Fruit fly (Drosophila melanogaster) whole organism, adult: Measurements from ENCODE around the gene Schip1.
A peak's percentile ranks its signal among the peaks of the same experiment; 100 is the strongest.

Source experiments
- CG33017 ChIP-seq: fragments of 200-800 bp; sonication (Bioruptor generic); optimal IDR thresholded peaks from 2 replicates; lab custom pipeline; 2018; ENCODE audit warnings: missing biosample characterization, mild to moderate bottlenecking, missing genetic modification characterization, moderate library complexity
- CG7101 ChIP-seq: fragments of 200-800 bp; sonication (Bioruptor generic); optimal IDR thresholded peaks from 2 replicates; lab custom pipeline; 2018; ENCODE audit warnings: missing biosample characterization, mild to moderate bottlenecking, missing genetic modification characterization, moderate library complexity
- Crg-1 ChIP-seq: fragments of 200-800 bp; sonication (Bioruptor generic); optimal IDR thresholded peaks from 2 replicates; lab custom pipeline; 2016; ENCODE audit warnings: missing biosample characterization, missing genetic modification characterization
- kay ChIP-seq: fragments of 200-800 bp; sonication (Bioruptor generic); peaks from one replicate; lab custom pipeline; 2016; ENCODE audit warnings: missing biosample characterization, missing genetic modification characterization, borderline replicate concordance
- ovo ChIP-seq: fragments of 200-800 bp; sonication (Bioruptor generic); optimal IDR thresholded peaks from 2 replicates; lab custom pipeline; 2016; ENCODE audit warnings: missing biosample characterization, missing genetic modification characterization

DNA sequence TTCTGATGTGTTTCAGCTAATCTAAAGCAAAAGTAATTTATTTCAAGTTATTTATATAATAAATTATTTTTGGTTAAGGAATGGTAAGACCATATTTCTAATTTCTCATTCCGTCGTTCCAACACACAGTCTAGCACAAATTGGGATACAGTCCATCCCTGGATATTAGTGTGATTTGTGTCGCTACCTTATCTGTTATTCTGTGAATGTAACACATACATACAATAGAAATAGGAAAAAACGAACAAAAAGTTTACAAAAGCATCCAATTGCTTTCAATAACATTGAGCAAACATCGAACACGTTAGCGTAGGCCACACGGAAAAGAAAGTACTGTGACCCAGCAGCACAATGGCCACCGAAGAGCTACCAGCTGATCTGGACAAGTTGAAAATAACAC, 35.6 kb upstream of the Schip1 start, which contains the start of gene CG5056:
- TF ChIP-seq CG33017 (tag; lab: Kevin White, UChicago), result peak; percentile 10
- TF ChIP-seq ovo (GFP tag; lab: Kevin White, UChicago), result no peak
- no peak for TF ChIP-seq kay (GFP tag; lab: Kevin White, UChicago)
- peak; percentile 12 for TF ChIP-seq Crg-1 (GFP tag; lab: Kevin White, UChicago)
- TF ChIP-seq CG7101 (tag; lab: Kevin White, UChicago), result no peak
